Fruit fly (Drosophila melanogaster) whole organism, prepupa: ENCODE data around the gene CG7367.

ENCODE experiments used
- CG11294 ChIP-seq: fragments of 200-800 bp; sonication (Bioruptor generic); IDR thresholded peaks from 2 replicates; pipeline ENCODE4 v1.3.6; 2022; ENCODE audit warnings: missing biosample characterization, missing genetic modification characterization
- CG16779 ChIP-seq: fragments of 200-800 bp; sonication (Bioruptor generic); optimal IDR thresholded peaks from 3 replicates; lab custom pipeline; 2017; ENCODE audit warnings: missing biosample characterization, mild to moderate bottlenecking, missing genetic modification characterization
- CG3032 ChIP-seq: fragments of 200-800 bp; optimal IDR thresholded peaks from 2 replicates; lab custom pipeline; 2019; ENCODE audit warnings: missing biosample characterization, mild to moderate bottlenecking, missing genetic modification characterization, moderate library complexity
- CG32006 ChIP-seq: fragments of 200-800 bp; sonication (Bioruptor generic); optimal IDR thresholded peaks from 3 replicates; lab custom pipeline; 2017; ENCODE audit warnings: missing biosample characterization, mild to moderate bottlenecking, missing genetic modification characterization
- CG3919 ChIP-seq: fragments of 200-800 bp; sonication (Bioruptor generic); optimal IDR thresholded peaks from 3 replicates; lab custom pipeline; 2016; ENCODE audit warnings: missing biosample characterization, missing genetic modification characterization
- CG6163 ChIP-seq: fragments of 200-800 bp; sonication (Bioruptor generic); IDR thresholded peaks from 3 replicates; pipeline ENCODE4 v1.3.6; 2022; ENCODE audit warnings: missing biosample characterization, missing genetic modification characterization
- CG6808 ChIP-seq: fragments of 200-800 bp; sonication (Bioruptor generic); optimal IDR thresholded peaks from 3 replicates; lab custom pipeline; 2017; ENCODE audit warnings: missing biosample characterization, missing genetic modification characterization, mild to moderate bottlenecking, moderate library complexity, missing genetic modification reagents
- CG6854 ChIP-seq: fragments of 200-800 bp; sonication (Bioruptor generic); optimal IDR thresholded peaks from 2 replicates; lab custom pipeline; 2017; ENCODE audit warnings: missing biosample characterization, mild to moderate bottlenecking, missing genetic modification characterization
- Eip75B ChIP-seq: fragments of 200-800 bp; sonication (Bioruptor generic); optimal IDR thresholded peaks from 3 replicates; lab custom pipeline; 2016; ENCODE audit warnings: missing biosample characterization, missing genetic modification characterization
- Met ChIP-seq: fragments of 200-800 bp; sonication (Bioruptor generic); optimal IDR thresholded peaks from 3 replicates; lab custom pipeline; 2016; ENCODE audit warnings: missing biosample characterization, missing genetic modification characterization
- Sox102F ChIP-seq: fragments of 200-800 bp; sonication (Bioruptor generic); optimal IDR thresholded peaks from 2 replicates; lab custom pipeline; 2016; ENCODE audit warnings: missing biosample characterization, mild to moderate bottlenecking, missing genetic modification characterization

DNA sequence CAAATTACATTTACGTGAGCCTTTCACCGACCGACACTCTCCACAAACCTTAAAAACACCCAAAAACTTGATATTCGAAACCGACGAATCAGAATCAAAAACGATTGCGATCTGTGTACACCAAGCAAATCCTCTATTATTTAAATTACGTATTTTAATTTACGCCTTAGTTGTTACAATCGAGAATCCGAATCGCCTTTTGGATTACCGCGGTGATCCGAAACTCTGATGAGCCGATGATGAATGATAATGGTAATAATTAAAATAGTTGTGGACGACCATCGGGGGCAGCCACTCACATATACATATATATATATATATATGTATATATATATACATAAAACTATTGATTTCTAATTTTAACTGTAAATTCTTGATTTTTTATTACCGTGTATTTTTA is at the start of gene CG7367:
- TF ChIP-seq Met (no peak), CG6808 (GFP tag; lab: Kevin White, UChicago) (no peak), CG3919 (GFP tag; lab: Kevin White, UChicago) (no peak), CG16779 (no peak), Eip75B (GFP tag; lab: Kevin White, UChicago) (no peak), CG6854 (no peak), CG6163 (GFP tag; lab: Robert Waterston, UW) (no peak), CG3032 (tag; lab: Kevin White, UChicago) (no peak), CG32006 (GFP tag; lab: Kevin White, UChicago) (no peak), Sox102F (GFP tag; lab: Kevin White, UChicago) (no peak), CG11294 (GFP tag; lab: Robert Waterston, UW) (no peak)
